Fruit fly (Drosophila melanogaster) whole organism, wandering third instar larva: ENCODE data around the gene CG14657.

Experiments used
- Abd-B ChIP-seq: fragments of >200 bp; optimal IDR thresholded peaks from 2 replicates; lab custom pipeline; 2017; ENCODE audit warnings: missing biosample characterization, missing genetic modification characterization
- CG32264 ChIP-seq: fragments of 200-800 bp; sonication (Bioruptor generic); optimal IDR thresholded peaks from 2 replicates; lab custom pipeline; 2016; ENCODE audit warnings: missing biosample characterization, missing genetic modification characterization
- CrebA ChIP-seq: fragments of 200-800 bp; sonication (Bioruptor generic); optimal IDR thresholded peaks from 2 replicates; lab custom pipeline; 2016; ENCODE audit warnings: missing biosample characterization, mild to moderate bottlenecking, missing genetic modification characterization, borderline replicate concordance
- Dfd ChIP-seq: fragments of >200 bp; optimal IDR thresholded peaks from 2 replicates; lab custom pipeline; 2017; ENCODE audit warnings: missing biosample characterization, missing genetic modification characterization
- Dif ChIP-seq: fragments of 200-275, 200-300 bp; sonication (Bioruptor generic); optimal IDR thresholded peaks from 2 replicates; lab custom pipeline; 2018; ENCODE audit warnings: missing biosample characterization, missing genetic modification characterization; ENCODE audit not compliant: partially characterized antibody
- Hr78 ChIP-seq: fragments of >200 bp; optimal IDR thresholded peaks from 2 replicates; lab custom pipeline; 2017; ENCODE audit warnings: missing biosample characterization, missing genetic modification characterization
- Hr83 ChIP-seq: fragments of 200-300 bp; sonication (Bioruptor generic); optimal IDR thresholded peaks from 2 replicates; lab custom pipeline; 2016; ENCODE audit warnings: missing biosample characterization, mild to moderate bottlenecking, missing genetic modification characterization, moderate library complexity; ENCODE audit not compliant: poor library complexity, severe bottlenecking
- Jra ChIP-seq: sonication (Bioruptor generic); optimal IDR thresholded peaks from 2 replicates; lab custom pipeline; 2016; ENCODE audit warnings: missing biosample characterization, missing genetic modification characterization
- Mio ChIP-seq: sonication (Bioruptor generic); optimal IDR thresholded peaks from 2 replicates; lab custom pipeline; 2016; ENCODE audit warnings: missing biosample characterization, missing genetic modification characterization
- N ChIP-seq: fragments of >200 bp; optimal IDR thresholded peaks from 2 replicates; lab custom pipeline; 2018; ENCODE audit warnings: missing biosample characterization, missing external identifiers, missing genetic modification characterization
- OdsH ChIP-seq: fragments of 200-800 bp; sonication (Bioruptor generic); optimal IDR thresholded peaks from 2 replicates; lab custom pipeline; 2016; ENCODE audit warnings: missing biosample characterization, mild to moderate bottlenecking, missing genetic modification characterization
- Rel ChIP-seq, 2 experiments: fragments of 200-800 bp; sonication (Bioruptor generic) in 1 of 2; optimal IDR thresholded peaks; 2 replicates in 1 of 2; 3 replicates in 1 of 2; lab custom pipeline; 2016 to 2019; ENCODE audit warnings: mild to moderate bottlenecking in 2 of 2, missing biosample characterization in 2 of 2, missing genetic modification characterization in 2 of 2, moderate library complexity in 1 of 2
- br ChIP-seq: fragments of 200-800 bp; sonication (Bioruptor generic); optimal IDR thresholded peaks from 2 replicates; lab custom pipeline; 2016; ENCODE audit warnings: missing biosample characterization, missing genetic modification characterization
- brk ChIP-seq: fragments of 200-800 bp; sonication (Bioruptor generic); optimal IDR thresholded peaks from 2 replicates; lab custom pipeline; 2016; ENCODE audit warnings: missing biosample characterization, mild to moderate bottlenecking, missing genetic modification characterization
- dmrt93B ChIP-seq: fragments of 200-800 bp; sonication (Bioruptor generic); optimal IDR thresholded peaks from 2 replicates; lab custom pipeline; 2018; ENCODE audit warnings: missing biosample characterization, mild to moderate bottlenecking, missing genetic modification characterization
- dsf ChIP-seq: sonication (Bioruptor generic); optimal IDR thresholded peaks from 2 replicates; lab custom pipeline; 2016; ENCODE audit warnings: missing biosample characterization, missing genetic modification characterization, borderline replicate concordance
- ey ChIP-seq: fragments of 200-800 bp; sonication (Bioruptor generic); optimal IDR thresholded peaks from 2 replicates; lab custom pipeline; 2016; ENCODE audit warnings: missing biosample characterization, missing genetic modification characterization
- fru ChIP-seq: fragments of 200-800 bp; sonication (Bioruptor generic); optimal IDR thresholded peaks from 3 replicates; lab custom pipeline; 2016; ENCODE audit warnings: missing biosample characterization, mild to moderate bottlenecking, missing genetic modification characterization
- h ChIP-seq: fragments of 200-800 bp; sonication (Bioruptor generic); optimal IDR thresholded peaks from 3 replicates; lab custom pipeline; 2016; ENCODE audit warnings: missing biosample characterization, mild to moderate bottlenecking, missing genetic modification characterization
- jim ChIP-seq: fragments of 175-275, 200-325 bp; sonication (Bioruptor generic); optimal IDR thresholded peaks from 2 replicates; lab custom pipeline; 2016; ENCODE audit warnings: missing biosample characterization, mild to moderate bottlenecking, missing genetic modification characterization
- psq ChIP-seq: fragments of 200-800 bp; sonication (Bioruptor generic); optimal IDR thresholded peaks from 3 replicates; lab custom pipeline; 2017; ENCODE audit warnings: missing biosample characterization, mild to moderate bottlenecking, missing genetic modification characterization, moderate library complexity
- rgr ChIP-seq: fragments of 200-800 bp; sonication (Bioruptor generic); optimal IDR thresholded peaks from 3 replicates; lab custom pipeline; 2016; ENCODE audit warnings: missing biosample characterization, mild to moderate bottlenecking, missing genetic modification characterization
- sv ChIP-seq: fragments of 200-800 bp; sonication (Bioruptor generic); optimal IDR thresholded peaks from 3 replicates; lab custom pipeline; 2016; ENCODE audit warnings: missing biosample characterization, missing genetic modification characterization
- usp ChIP-seq: fragments of >200 bp; optimal IDR thresholded peaks from 2 replicates; lab custom pipeline; 2017; ENCODE audit warnings: missing biosample characterization, missing genetic modification characterization

Gene CG14657

DNA sequence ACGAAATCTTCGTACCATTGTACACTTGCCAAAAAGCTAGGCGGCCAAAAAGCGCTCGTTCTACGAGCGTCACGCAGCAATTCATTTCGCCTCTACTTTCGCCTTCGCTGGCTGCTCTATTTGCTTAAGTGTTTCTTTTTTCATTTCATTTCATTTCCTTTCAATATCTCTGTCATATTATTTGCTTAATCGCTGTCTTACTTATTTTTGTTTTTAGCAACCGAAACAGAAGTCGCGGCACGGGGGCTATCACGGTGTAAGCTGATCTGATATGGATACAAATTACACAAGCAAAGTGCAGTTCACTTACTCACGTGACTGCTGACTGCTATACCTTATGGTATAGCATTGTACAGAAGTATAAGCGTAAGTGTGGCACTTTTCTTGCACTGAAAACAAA lies 49.9 kb downstream of the CG14657 start:
- TF ChIP-seq CG32264 (GFP tag; lab: Kevin White, UChicago) (no peak), br (GFP tag; lab: Kevin White, UChicago) (no peak), rgr (GFP tag; lab: Kevin White, UChicago) (peak; percentile 38), Hr78 (GFP tag; lab: Kevin White, UChicago) (no peak), psq (GFP tag; lab: Kevin White, UChicago) (no peak), Dfd (no peak), brk (no peak), CrebA (GFP tag; lab: Kevin White, UChicago) (no peak), Jra (GFP tag; lab: Kevin White, UChicago) (no peak), fru (peak; percentile 23), Hr83 (GFP tag; lab: Kevin White, UChicago) (peak; percentile 0), ey (GFP tag; lab: Kevin White, UChicago) (no peak), Abd-B (GFP tag; lab: Kevin White, UChicago) (no peak), dmrt93B (GFP tag; lab: Kevin White, UChicago) (no peak), OdsH (GFP tag; lab: Kevin White, UChicago) (peak; percentile 39), h (GFP tag; lab: Kevin White, UChicago) (peak; percentile 57)
- TF ChIP-seq, all 38 proteins: peak for 5

DNA sequence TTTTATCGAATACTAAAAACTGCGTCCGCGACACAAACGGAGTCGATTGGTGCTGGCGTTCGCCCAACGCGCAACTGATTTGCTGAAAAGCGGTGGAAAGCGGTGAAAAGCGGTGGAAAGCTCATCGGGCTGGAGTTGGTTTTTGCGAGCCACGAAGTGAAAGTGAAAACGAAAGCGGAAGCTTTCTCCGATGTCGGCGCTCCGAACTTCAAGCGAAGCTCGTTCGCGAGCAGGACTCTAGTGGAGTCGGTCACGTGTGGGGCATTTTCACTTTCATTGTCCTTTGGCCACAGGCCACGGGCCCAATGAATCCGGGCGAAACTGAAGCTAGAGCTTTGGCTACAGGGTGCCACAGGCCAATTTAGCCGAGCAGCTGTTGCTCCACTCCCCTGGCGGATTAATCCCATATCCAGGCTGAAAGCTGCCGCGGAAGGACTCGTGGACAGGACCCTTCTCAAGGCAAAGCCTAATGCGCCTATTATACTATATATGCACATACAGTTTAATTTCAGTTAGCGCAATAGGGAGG lies 52.5 kb downstream of the CG14657 start:
- TF ChIP-seq dsf (GFP tag; lab: Kevin White, UChicago) (no peak), rgr (GFP tag; lab: Kevin White, UChicago) (no peak), Mio (GFP tag; lab: Kevin White, UChicago) (no peak), Rel (GFP tag; optimal IDR thresholded peaks at IDR 0.05; lab: Kevin White, UChicago) (no peak), Rel (tag; optimal IDR thresholded peaks at IDR 0.05; lab: Kevin White, UChicago) (no peak), ey (GFP tag; lab: Kevin White, UChicago) (no peak), psq (GFP tag; lab: Kevin White, UChicago) (no peak), jim (no peak), CG32264 (GFP tag; lab: Kevin White, UChicago) (no peak), Dfd (no peak), Dif (GFP tag; lab: Kevin White, UChicago) (no peak), sv (GFP tag; lab: Kevin White, UChicago) (no peak), CrebA (GFP tag; lab: Kevin White, UChicago) (no peak), usp (no peak), br (GFP tag; lab: Kevin White, UChicago) (no peak), OdsH (GFP tag; lab: Kevin White, UChicago) (no peak), N (GFP tag; lab: Kevin White, UChicago) (no peak)
